Worm (Caenorhabditis elegans) whole organism, mixed stage, embryonic: ENCODE results near the gene F26G1.11.

ENCODE experiments used
- M03D4.4 ChIP-seq: sonication (generic microtip); optimal IDR thresholded peaks from 2 replicates; lab custom pipeline; 2017; ENCODE audit warnings: mild to moderate bottlenecking, missing genetic modification characterization, missing compliant biosample characterization
- bed-3 ChIP-seq: fragments of 200-800 bp; sonication (Bioruptor generic); optimal IDR thresholded peaks from 3 replicates; lab custom pipeline; 2018; ENCODE audit warnings: mild to moderate bottlenecking, missing genetic modification characterization, moderate library complexity, missing compliant biosample characterization
- blmp-1 ChIP-seq: fragments of 150-350 bp; optimal IDR thresholded peaks from 2 replicates; lab custom pipeline; 2014; ENCODE audit warnings: missing biosample characterization, missing genetic modification characterization
- ceh-83 ChIP-seq: fragments of 200-800 bp; sonication (Bioruptor generic); optimal IDR thresholded peaks from 2 replicates; lab custom pipeline; 2018; ENCODE audit warnings: mild to moderate bottlenecking, missing genetic modification characterization, missing compliant biosample characterization
- ces-1 ChIP-seq: fragments of 150-350 bp; optimal IDR thresholded peaks from 2 replicates; lab custom pipeline; 2014; ENCODE audit warnings: missing biosample characterization, missing genetic modification reagents, missing genetic modification characterization
- cnd-1 ChIP-seq: fragments of 200-800 bp; sonication (Bioruptor generic); optimal IDR thresholded peaks from 2 replicates; lab custom pipeline; 2018; ENCODE audit warnings: mild to moderate bottlenecking, missing genetic modification characterization, missing compliant biosample characterization
- drap-1 ChIP-seq: fragments of 200-800 bp; sonication (Bioruptor generic); optimal IDR thresholded peaks from 3 replicates; lab custom pipeline; 2018; ENCODE audit warnings: mild to moderate bottlenecking, missing genetic modification characterization, missing compliant biosample characterization
- elt-1 ChIP-seq: sonication (generic microtip); optimal IDR thresholded peaks from 2 replicates; lab custom pipeline; 2017; ENCODE audit warnings: missing genetic modification characterization, mild to moderate bottlenecking, missing compliant biosample characterization, antibody characterized with exemption, moderate library complexity, borderline replicate concordance; ENCODE audit not compliant: insufficient read depth
- elt-3 ChIP-seq: fragments of 150-350 bp; optimal IDR thresholded peaks from 2 replicates; lab custom pipeline; 2014; ENCODE audit warnings: missing biosample characterization, missing genetic modification characterization
- flh-1 ChIP-seq: fragments of 200-800 bp; sonication (Bioruptor generic); optimal IDR thresholded peaks from 2 replicates; lab custom pipeline; 2018; ENCODE audit warnings: mild to moderate bottlenecking, missing genetic modification characterization, moderate library complexity, missing compliant biosample characterization
- ham-2 ChIP-seq: fragments of 200-800 bp; sonication (Bioruptor generic); optimal IDR thresholded peaks from 2 replicates; lab custom pipeline; 2018; ENCODE audit warnings: mild to moderate bottlenecking, missing genetic modification characterization, missing compliant biosample characterization
- lin-13 ChIP-seq: fragments of 150-350 bp; optimal IDR thresholded peaks from 2 replicates; lab custom pipeline; 2014; ENCODE audit warnings: missing biosample characterization, missing genetic modification characterization
- lin-32 ChIP-seq: fragments of 200-800 bp; sonication (Bioruptor generic); optimal IDR thresholded peaks from 2 replicates; lab custom pipeline; 2018; ENCODE audit warnings: mild to moderate bottlenecking, missing genetic modification characterization, missing compliant biosample characterization
- lsy-2 ChIP-seq: fragments of 150-350 bp; optimal IDR thresholded peaks from 2 replicates; lab custom pipeline; 2014; ENCODE audit warnings: missing biosample characterization, missing genetic modification characterization
- mab-5 ChIP-seq: fragments of 150-350 bp; optimal IDR thresholded peaks from 2 replicates; lab custom pipeline; 2014; ENCODE audit warnings: missing biosample characterization, missing genetic modification characterization
- mls-2 ChIP-seq: sonication (generic microtip); optimal IDR thresholded peaks from 2 replicates; lab custom pipeline; 2016; ENCODE audit warnings: mild to moderate bottlenecking, missing genetic modification characterization, moderate library complexity, missing compliant biosample characterization
- nhr-12 ChIP-seq: fragments of 150-350 bp; optimal IDR thresholded peaks from 2 replicates; lab custom pipeline; 2014; ENCODE audit warnings: missing biosample characterization, missing genetic modification characterization
- nhr-2 ChIP-seq: fragments of 150-350 bp; optimal IDR thresholded peaks from 2 replicates; lab custom pipeline; 2014; ENCODE audit warnings: missing biosample characterization, missing genetic modification characterization
- nhr-237 ChIP-seq: fragments of 150-350 bp; optimal IDR thresholded peaks from 2 replicates; lab custom pipeline; 2014; ENCODE audit warnings: missing biosample characterization, missing genetic modification characterization
- nhr-28 ChIP-seq: fragments of 150-350 bp; optimal IDR thresholded peaks from 2 replicates; lab custom pipeline; 2014; ENCODE audit warnings: missing biosample characterization, missing genetic modification characterization
- nhr-76 ChIP-seq: sonication (generic microtip); optimal IDR thresholded peaks from 2 replicates; lab custom pipeline; 2017; ENCODE audit warnings: missing biosample characterization, missing genetic modification characterization
- pha-4 ChIP-seq: fragments of 150-350 bp; optimal IDR thresholded peaks from 2 replicates; lab custom pipeline; 2018; ENCODE audit warnings: missing biosample characterization, missing genetic modification reagents, missing genetic modification characterization
- sem-2 ChIP-seq: fragments of 200-800 bp; sonication (Bioruptor generic); optimal IDR thresholded peaks from 2 replicates; lab custom pipeline; 2018; ENCODE audit warnings: mild to moderate bottlenecking, missing genetic modification characterization, missing compliant biosample characterization
- tbx-8 ChIP-seq: fragments of 200-800 bp; sonication (Bioruptor generic); optimal IDR thresholded peaks from 2 replicates; lab custom pipeline; 2018; ENCODE audit warnings: mild to moderate bottlenecking, missing genetic modification characterization, moderate library complexity, missing compliant biosample characterization
- unc-120 ChIP-seq: sonication (generic microtip); optimal IDR thresholded peaks from 2 replicates; lab custom pipeline; 2017; ENCODE audit warnings: missing genetic modification characterization, missing compliant biosample characterization; ENCODE audit not compliant: poor library complexity, severe bottlenecking
- unc-39 ChIP-seq: fragments of 150-350 bp; optimal IDR thresholded peaks from 2 replicates; lab custom pipeline; 2014; ENCODE audit warnings: missing biosample characterization, missing genetic modification characterization
- unc-62 ChIP-seq: fragments of 150-350 bp; optimal IDR thresholded peaks from 2 replicates; lab custom pipeline; 2014; ENCODE audit warnings: missing biosample characterization, missing genetic modification reagents, missing genetic modification characterization
- zip-8 ChIP-seq: fragments of 150-350 bp; optimal IDR thresholded peaks from 2 replicates; lab custom pipeline; 2014; ENCODE audit warnings: missing biosample characterization, missing genetic modification characterization
- ztf-11 ChIP-seq: fragments of 150-350 bp; optimal IDR thresholded peaks from 2 replicates; lab custom pipeline; 2014; ENCODE audit warnings: missing biosample characterization, missing genetic modification characterization

Gene F26G1.11

DNA sequence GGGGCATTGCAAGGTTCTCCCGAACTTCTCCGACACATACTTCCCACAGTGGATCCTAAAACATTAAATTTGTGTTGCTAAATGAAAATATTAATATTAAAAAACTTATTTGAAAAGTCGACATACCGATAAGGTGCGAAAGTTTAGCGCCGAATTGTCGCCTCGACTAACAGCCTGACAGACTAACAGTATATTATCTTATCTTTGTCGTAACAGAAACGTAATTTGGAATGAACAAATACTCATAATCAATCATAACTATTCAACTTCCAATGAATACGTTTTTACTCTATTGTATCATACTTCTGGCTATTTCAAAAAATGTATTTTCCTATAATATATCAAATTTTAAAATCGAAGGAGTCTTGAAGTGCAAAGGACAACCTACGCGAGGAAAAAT lies at the start of gene F26G1.11:
TSS of gene F26G1.11 (plus strand) at position 205 of the 400 bp plus-strand sequence.
- TF ChIP-seq zip-8 (tag; lab: Kevin White, UChicago) (no peak), M03D4.4 (tag; lab: Kevin White, UChicago) (no peak), lin-13 (no peak), nhr-12 (no peak), ztf-11 (no peak), nhr-237 (no peak), ceh-83 (GFP tag; lab: Kevin White, UChicago) (no peak), lin-32 (GFP tag; lab: Kevin White, UChicago) (no peak), bed-3 (GFP tag; lab: Kevin White, UChicago) (no peak), mab-5 (no peak), tbx-8 (GFP tag; lab: Kevin White, UChicago) (no peak)

ce11 chrII:4727769-4728168 lies 49.2 kb upstream of the F26G1.11 start, which contains the start of gene ttr-41:
TSS of gene ttr-41 (minus strand) at chrII:4727869.
- no peak for TF ChIP-seq drap-1 (GFP tag; lab: Kevin White, UChicago)
- TF ChIP-seq nhr-76 = no peak
- no peak for TF ChIP-seq ceh-83 (GFP tag; lab: Kevin White, UChicago)
- no peak for TF ChIP-seq sem-2 (GFP tag; lab: Kevin White, UChicago)
- TF ChIP-seq ces-1 (GFP tag; lab: Kevin White, UChicago) = no peak
- TF ChIP-seq mab-5 = no peak
- TF ChIP-seq unc-39 (tag; lab: Kevin White, UChicago) = no peak
- TF ChIP-seq lin-13 = no peak
- no peak for TF ChIP-seq ham-2
- TF ChIP-seq M03D4.4 (tag; lab: Kevin White, UChicago) = no peak
- no peak for TF ChIP-seq lin-32 (GFP tag; lab: Kevin White, UChicago)
- TF ChIP-seq unc-62 = no peak

DNA sequence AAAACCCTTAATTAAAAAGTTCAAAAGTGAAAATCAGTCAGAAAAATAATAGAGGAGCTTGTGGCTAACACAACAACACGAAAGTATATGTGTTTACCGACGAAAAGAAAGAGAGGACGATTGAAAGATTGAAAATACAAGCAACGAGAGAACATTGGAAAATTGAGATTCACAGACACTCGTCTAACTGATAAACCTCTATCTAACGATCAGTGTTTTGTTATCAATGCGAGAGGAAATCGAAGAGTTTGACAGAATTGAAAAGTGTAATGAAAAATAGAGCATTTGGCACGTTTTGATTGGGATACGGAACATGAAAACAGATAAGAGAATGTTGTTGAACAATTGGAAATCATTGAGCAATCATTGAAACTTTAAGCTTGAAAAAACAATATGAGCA lies 48.2 kb upstream of the F26G1.11 start:
- TF ChIP-seq mab-5 (no peak), pha-4 (tag; lab: Kevin White, UChicago) (no peak), nhr-2 (no peak), lin-13 (no peak), flh-1 (no peak), drap-1 (GFP tag; lab: Kevin White, UChicago) (no peak), ztf-11 (no peak), nhr-28 (tag; lab: Kevin White, UChicago) (no peak), mls-2 (tag; lab: Kevin White, UChicago) (no peak), unc-120 (tag; lab: Kevin White, UChicago) (no peak), elt-1 (tag; lab: Kevin White, UChicago) (no peak), nhr-76 (no peak), nhr-12 (no peak), nhr-237 (no peak)

- TF ChIP-seq cnd-1 (tag; lab: Kevin White, UChicago) (no peak), M03D4.4 (tag; lab: Kevin White, UChicago) (no peak), mab-5 (no peak), ham-2 (no peak), mls-2 (tag; lab: Kevin White, UChicago) (no peak)
Observed at ce11 chrII:4729733-4730132, 47.2 kb upstream of the F26G1.11 start, which contains the start of gene F41C3.7. TSS of gene F41C3.7 (plus strand) at chrII:4730033.

- TF ChIP-seq ces-1 (GFP tag; lab: Kevin White, UChicago) (no peak), unc-39 (tag; lab: Kevin White, UChicago) (no peak), M03D4.4 (tag; lab: Kevin White, UChicago) (no peak), bed-3 (GFP tag; lab: Kevin White, UChicago) (no peak), drap-1 (GFP tag; lab: Kevin White, UChicago) (no peak), elt-3 (tag; lab: Kevin White, UChicago) (no peak), unc-120 (tag; lab: Kevin White, UChicago) (no peak), sem-2 (GFP tag; lab: Kevin White, UChicago) (no peak)
- TF ChIP-seq, all 35 proteins: peak for 0
Observed at ce11 chrII:4733848-4734247, 43.1 kb upstream of the F26G1.11 start, which contains the start of gene F41C3.11. TSS of gene F41C3.11 (minus strand) at chrII:4733948.

ce11 chrII:4734477-4734876 lies 42.5 kb upstream of the F26G1.11 start:
- TF ChIP-seq blmp-1 (tag; lab: Kevin White, UChicago) = peak; percentile 84
- no peak for TF ChIP-seq M03D4.4 (tag; lab: Kevin White, UChicago)
- TF ChIP-seq lsy-2 = no peak
